Worm (Caenorhabditis elegans) whole organism, L4 larva: ENCODE measurements around the gene F19F10.11.

Experiments
- F26F4.8 ChIP-seq: fragments of 200-800 bp; sonication (Bioruptor generic); conservative IDR thresholded peaks from 2 replicates; pipeline ENCODE4 v1.3.6; 2022; ENCODE audit warnings: missing genetic modification characterization, missing compliant biosample characterization
- R02D3.7 ChIP-seq: fragments of 150-350 bp; sonication (generic microtip); optimal IDR thresholded peaks from 3 replicates; lab custom pipeline; 2014; ENCODE audit warnings: missing biosample characterization, missing genetic modification characterization
- Y48G9A.11 ChIP-seq: fragments of 200-800 bp; sonication (Bioruptor generic); IDR thresholded peaks from 2 replicates; pipeline ENCODE4 v1.3.6; 2022; ENCODE audit warnings: missing genetic modification reagents, missing genetic modification characterization, missing compliant biosample characterization
- ZK546.5 ChIP-seq, 2 experiments: sonication (generic microtip); optimal IDR thresholded peaks; 2 replicates each; lab custom pipeline; 2017; ENCODE audit warnings: missing biosample characterization in 2 of 2, missing genetic modification characterization in 2 of 2
- arid-1 ChIP-seq: fragments of 200-800 bp; sonication (Bioruptor generic); conservative IDR thresholded peaks from 2 replicates; pipeline ENCODE4 v1.3.6; 2022; ENCODE audit warnings: missing genetic modification reagents, missing genetic modification characterization, missing compliant biosample characterization
- attf-4 ChIP-seq: sonication (generic microtip); optimal IDR thresholded peaks from 3 replicates; lab custom pipeline; 2017; ENCODE audit warnings: missing biosample characterization, missing genetic modification characterization
- ceh-28 ChIP-seq: fragments of 150-350 bp; optimal IDR thresholded peaks from 2 replicates; lab custom pipeline; 2014; ENCODE audit warnings: missing biosample characterization, missing genetic modification reagents, missing genetic modification characterization
- ceh-32 ChIP-seq: sonication (generic microtip); optimal IDR thresholded peaks from 2 replicates; lab custom pipeline; 2016; ENCODE audit warnings: mild to moderate bottlenecking, missing genetic modification characterization, missing compliant biosample characterization; ENCODE audit not compliant: poor library complexity
- ceh-44 ChIP-seq: fragments of 200-800 bp; sonication (Bioruptor generic); IDR thresholded peaks from 2 replicates; pipeline ENCODE4 v1.3.6; 2022; ENCODE audit warnings: missing genetic modification reagents, missing genetic modification characterization, missing compliant biosample characterization
- cey-2 ChIP-seq: sonication (generic microtip); optimal IDR thresholded peaks from 3 replicates; lab custom pipeline; 2017; ENCODE audit warnings: missing genetic modification characterization, mild to moderate bottlenecking, missing compliant biosample characterization, antibody characterized with exemption, borderline replicate concordance; ENCODE audit not compliant: insufficient read depth
- daf-8 ChIP-seq: fragments of 200-800 bp; sonication (Bioruptor generic); IDR thresholded peaks from 2 replicates; pipeline ENCODE4 v1.3.6; 2022; ENCODE audit warnings: missing genetic modification characterization, missing compliant biosample characterization
- dmd-6 ChIP-seq: fragments of 200-800 bp; sonication (Bioruptor generic); IDR thresholded peaks from 2 replicates; pipeline ENCODE4 v1.3.6; 2022; ENCODE audit warnings: missing genetic modification reagents, missing genetic modification characterization, missing compliant biosample characterization
- duxl-1 ChIP-seq: sonication (generic microtip); optimal IDR thresholded peaks from 2 replicates; lab custom pipeline; 2016; ENCODE audit warnings: mild to moderate bottlenecking, missing genetic modification characterization, moderate library complexity, missing compliant biosample characterization; ENCODE audit not compliant: poor library complexity
- dve-1 ChIP-seq: sonication (generic microtip); optimal IDR thresholded peaks from 2 replicates; lab custom pipeline; 2017; ENCODE audit warnings: antibody characterized with exemption, mild to moderate bottlenecking, missing genetic modification characterization, missing compliant biosample characterization; ENCODE audit not compliant: insufficient read depth
- egl-27 ChIP-seq: sonication (generic microtip); optimal IDR thresholded peaks from 3 replicates; lab custom pipeline; 2017; ENCODE audit warnings: missing biosample characterization, missing genetic modification reagents, missing genetic modification characterization
- hif-1 ChIP-seq, 2 experiments: sonication (generic microtip); optimal IDR thresholded peaks; 2 replicates each; lab custom pipeline; 2016 to 2017; ENCODE audit warnings: missing compliant biosample characterization in 2 of 2, missing genetic modification characterization in 2 of 2, missing genetic modification reagents in 2 of 2, missing genotype in 2 of 2, mild to moderate bottlenecking in 1 of 2
- hlh-30 ChIP-seq: sonication (generic microtip); optimal IDR thresholded peaks from 2 replicates; lab custom pipeline; 2017; ENCODE audit warnings: antibody characterized with exemption, mild to moderate bottlenecking, missing genetic modification characterization, missing compliant biosample characterization; ENCODE audit not compliant: insufficient read depth
- lin-1 ChIP-seq: fragments of 200-800 bp; sonication (Bioruptor generic); IDR thresholded peaks from 2 replicates; pipeline ENCODE4 v1.3.6; 2022; ENCODE audit warnings: missing genetic modification reagents, missing genetic modification characterization, missing compliant biosample characterization
- lin-13 ChIP-seq: fragments of 150-350 bp; optimal IDR thresholded peaks from 2 replicates; lab custom pipeline; 2014; ENCODE audit warnings: missing biosample characterization, missing genetic modification reagents, missing genetic modification characterization
- lin-15B ChIP-seq: fragments of 150-350 bp; sonication (generic microtip); optimal IDR thresholded peaks from 3 replicates; lab custom pipeline; 2014; ENCODE audit warnings: missing biosample characterization, missing genetic modification characterization
- lin-39 ChIP-seq: fragments of 150-350 bp; optimal IDR thresholded peaks from 2 replicates; lab custom pipeline; 2014; ENCODE audit warnings: missing biosample characterization, missing genetic modification reagents, missing genetic modification characterization
- lir-3 ChIP-seq: sonication (generic microtip); optimal IDR thresholded peaks from 2 replicates; lab custom pipeline; 2016; ENCODE audit warnings: mild to moderate bottlenecking, missing genetic modification characterization, missing compliant biosample characterization
- lsy-2 ChIP-seq, 2 experiments: fragments of 150-350 bp in 1 of 2; sonication (generic microtip) in 1 of 2; optimal IDR thresholded peaks; 2 replicates each; lab custom pipeline; 2014 to 2017; ENCODE audit warnings: missing biosample characterization in 2 of 2, missing genetic modification characterization in 2 of 2
- mes-2 ChIP-seq: sonication (generic microtip); optimal IDR thresholded peaks from 2 replicates; lab custom pipeline; 2016; ENCODE audit warnings: missing genotype, mild to moderate bottlenecking, missing genetic modification characterization, missing compliant biosample characterization; ENCODE audit not compliant: poor library complexity, severe bottlenecking
- mxl-3 ChIP-seq: fragments of 200-800 bp; sonication (Bioruptor generic); optimal IDR thresholded peaks from 2 replicates; lab custom pipeline; 2018; ENCODE audit warnings: mild to moderate bottlenecking, missing genetic modification characterization, missing compliant biosample characterization
- nhr-102 ChIP-seq: sonication (generic microtip); optimal IDR thresholded peaks from 2 replicates; lab custom pipeline; 2016; ENCODE audit warnings: mild to moderate bottlenecking, missing genetic modification characterization, moderate library complexity, missing compliant biosample characterization
- nhr-111 ChIP-seq: fragments of 200-800 bp; sonication (Bioruptor generic); optimal IDR thresholded peaks from 2 replicates; lab custom pipeline; 2018; ENCODE audit warnings: mild to moderate bottlenecking, missing genetic modification characterization, missing compliant biosample characterization
- nhr-237 ChIP-seq: sonication (generic microtip); optimal IDR thresholded peaks from 2 replicates; lab custom pipeline; 2017; ENCODE audit warnings: missing biosample characterization, missing genetic modification characterization
- nhr-28 ChIP-seq: fragments of 150-350 bp; optimal IDR thresholded peaks from 2 replicates; lab custom pipeline; 2014; ENCODE audit warnings: missing biosample characterization, missing genetic modification characterization
- nhr-42 ChIP-seq: fragments of 200-800 bp; sonication (Bioruptor generic); IDR thresholded peaks from 2 replicates; pipeline ENCODE4 v1.3.6; 2022; ENCODE audit warnings: missing genetic modification characterization, missing compliant biosample characterization
- nhr-6 ChIP-seq: fragments of 150-350 bp; optimal IDR thresholded peaks from 2 replicates; lab custom pipeline; 2014; ENCODE audit warnings: missing biosample characterization, missing genetic modification characterization
- pha-4 ChIP-seq, 2 experiments: fragments of 150-350 bp in 1 of 2; fragments of 200-800 bp in 1 of 2; sonication (Bioruptor generic) in 1 of 2; IDR thresholded peaks in 1 of 2; optimal IDR thresholded peaks in 1 of 2; 2 replicates each; pipeline versions ENCODE4 v1.3.6 to Lab custom; 2014 to 2022; ENCODE audit warnings: missing genetic modification characterization in 2 of 2, missing genetic modification reagents in 2 of 2, missing biosample characterization in 1 of 2, missing compliant biosample characterization in 1 of 2
- php-3 ChIP-seq: fragments of 200-800 bp; sonication (Bioruptor generic); IDR thresholded peaks from 2 replicates; pipeline ENCODE4 v1.3.6; 2022; ENCODE audit warnings: missing genetic modification reagents, missing genetic modification characterization, missing compliant biosample characterization
- rbr-2 ChIP-seq: sonication (generic microtip); optimal IDR thresholded peaks from 2 replicates; lab custom pipeline; 2016; ENCODE audit warnings: missing genotype, missing genetic modification characterization, missing compliant biosample characterization
- sdz-12 ChIP-seq: fragments of 200-800 bp; sonication (Bioruptor generic); optimal IDR thresholded peaks from 2 replicates; lab custom pipeline; 2018; ENCODE audit warnings: mild to moderate bottlenecking, missing genetic modification characterization, missing compliant biosample characterization
- spr-1 ChIP-seq: sonication (generic microtip); optimal IDR thresholded peaks from 2 replicates; lab custom pipeline; 2016; ENCODE audit warnings: mild to moderate bottlenecking, missing genetic modification characterization, missing compliant biosample characterization
- spr-3 ChIP-seq: fragments of 200-800 bp; sonication (Bioruptor generic); optimal IDR thresholded peaks from 2 replicates; lab custom pipeline; 2018; ENCODE audit warnings: mild to moderate bottlenecking, missing genetic modification characterization, missing compliant biosample characterization
- tra-1 ChIP-seq: fragments of 200-800 bp; sonication (Bioruptor generic); IDR thresholded peaks from 2 replicates; pipeline ENCODE4 v1.3.6; 2022; ENCODE audit warnings: missing genetic modification reagents, missing genetic modification characterization, missing compliant biosample characterization
- unc-62 ChIP-seq, 3 experiments: fragments of 150-350 bp in 1 of 3; sonication (generic microtip); optimal IDR thresholded peaks in 2 of 3; peaks in 1 of 3; 1 replicate in 1 of 3; 2 replicates in 2 of 3; lab custom pipeline; 2014 to 2017; ENCODE audit warnings: missing biosample characterization in 3 of 3, missing genetic modification characterization in 3 of 3, missing genetic modification reagents in 3 of 3, missing genotype in 1 of 3
- zip-2 ChIP-seq: fragments of 150-350 bp; optimal IDR thresholded peaks from 2 replicates; lab custom pipeline; 2014; ENCODE audit warnings: missing biosample characterization, missing genetic modification characterization

Gene F19F10.11

DNA sequence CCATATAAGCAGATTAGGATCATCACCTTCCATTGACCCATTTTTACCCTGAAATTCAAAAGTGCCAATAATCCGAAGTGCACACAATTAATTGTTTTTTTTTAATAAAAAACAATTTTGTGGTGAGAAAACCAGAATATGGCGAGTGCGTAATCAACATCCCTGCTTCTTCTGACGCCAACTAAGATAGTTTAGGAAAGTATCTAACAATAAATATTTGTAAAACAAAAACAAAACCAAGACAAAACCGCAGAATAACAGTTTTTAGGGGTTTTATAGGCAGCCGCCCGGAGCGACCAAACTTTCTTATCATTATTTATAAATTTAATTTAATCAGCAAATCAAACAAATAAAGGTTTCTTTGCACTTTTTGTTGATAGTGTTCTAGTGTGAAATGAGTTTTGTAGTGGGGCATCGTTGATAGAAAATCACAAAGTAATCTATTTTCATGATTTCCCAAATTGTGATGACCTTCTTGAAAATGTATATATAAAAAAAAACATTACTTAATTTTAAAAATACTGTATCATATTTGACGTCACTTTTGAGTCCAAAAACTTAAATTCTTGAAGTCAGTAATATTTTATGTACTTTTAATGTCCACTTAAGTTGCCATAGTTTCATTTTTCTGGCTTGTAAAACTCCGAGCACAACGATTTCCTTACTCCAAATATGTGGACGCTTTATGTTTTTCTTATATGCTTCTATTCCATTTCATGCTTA, 22.4 kb upstream of the F19F10.11 start, which contains the start of the genes folt-3 and clec-214:
TSS of gene folt-3 (minus strand) at position 51 of the 723 bp plus-strand sequence.
TSS of gene clec-214 (plus strand) at position 673 of the 723 bp plus-strand sequence.
- TF ChIP-seq attf-4 (tag; lab: Kevin White, UChicago) (no peak), nhr-28 (tag; lab: Kevin White, UChicago) (peak; percentile 80)
- TF ChIP-seq, all 104 proteins: peak for 1

DNA sequence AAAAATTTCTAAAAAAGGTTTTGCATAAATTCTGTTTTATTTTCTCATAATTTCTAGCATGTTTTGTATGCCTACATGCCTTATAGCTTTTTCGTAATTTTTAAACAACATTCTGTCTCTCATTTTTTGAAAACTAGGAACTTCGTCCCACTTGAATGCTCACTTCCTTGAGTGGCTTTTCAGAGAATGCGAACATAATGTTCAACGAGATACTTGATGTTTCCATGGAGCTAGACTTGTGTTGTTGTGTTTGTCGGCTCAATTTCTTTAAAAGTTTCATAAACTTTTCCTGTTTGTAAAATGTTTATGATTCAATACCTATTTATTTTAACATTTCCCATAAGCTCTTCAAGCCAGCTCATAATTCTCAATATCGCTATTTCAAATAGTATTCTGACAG, 17.4 kb upstream of the F19F10.11 start, which contains the start of gene clec-213:
TSS of gene clec-213 (plus strand) at position 301 of the 400 bp plus-strand sequence.
- TF ChIP-seq ceh-32 (tag; lab: Kevin White, UChicago) (no peak), nhr-111 (no peak), nhr-6 (tag; lab: Kevin White, UChicago) (no peak), duxl-1 (tag; lab: Kevin White, UChicago) (no peak), F26F4.8 (GFP tag; lab: Robert Waterston, UW) (no peak), zip-2 (tag; lab: Kevin White, UChicago) (no peak), spr-3 (no peak), nhr-102 (no peak), cey-2 (tag; lab: Kevin White, UChicago) (no peak), R02D3.7 (tag; lab: Kevin White, UChicago) (no peak), lin-15B (tag; lab: Kevin White, UChicago) (no peak), daf-8 (GFP tag; lab: Robert Waterston, UW) (no peak), unc-62 (GFP tag; optimal IDR thresholded peaks at IDR 0.05 in 1 of 2; lab: Kevin White, UChicago) (no peak), unc-62 (tag; optimal IDR thresholded peaks at IDR 0.05; lab: Kevin White, UChicago) (no peak), lin-13 (no peak), nhr-237 (no peak), sdz-12 (GFP tag; lab: Kevin White, UChicago) (no peak), lin-1 (GFP tag; lab: Robert Waterston, UW) (no peak), ceh-28 (tag; lab: Kevin White, UChicago) (no peak), nhr-42 (GFP tag; lab: Robert Waterston, UW) (no peak), php-3 (no peak)

DNA sequence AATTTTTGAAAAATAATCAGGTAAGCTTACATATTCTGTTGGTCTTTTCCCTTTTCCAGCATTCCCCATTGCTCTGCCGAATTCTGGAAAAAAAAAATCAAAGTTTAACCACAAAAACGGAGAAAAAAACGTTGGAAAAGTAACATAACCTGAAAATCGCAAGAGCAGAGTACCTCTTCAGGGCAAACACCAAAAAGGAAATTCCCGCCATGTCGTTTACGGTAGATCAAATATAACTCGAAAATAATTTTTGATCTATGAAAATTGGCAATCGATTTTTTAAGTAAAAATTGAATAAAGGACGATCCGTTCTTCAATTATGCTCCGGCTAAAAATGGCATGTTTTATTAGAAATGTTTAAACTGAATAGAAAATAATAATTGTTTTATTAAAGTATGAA, 15.9 kb upstream of the F19F10.11 start, which contains the start of gene C50E3.11:
TSS of gene C50E3.11 (minus strand) at position 83 of the 400 bp plus-strand sequence.
- no peak for TF ChIP-seq dve-1 (tag; lab: Kevin White, UChicago)
- TF ChIP-seq ZK546.5 (tag; optimal IDR thresholded peaks at IDR 0.05; lab: Kevin White, UChicago), result no peak
- no peak for TF ChIP-seq mxl-3
- no peak for TF ChIP-seq spr-1 (tag; lab: Kevin White, UChicago)
- no peak for TF ChIP-seq dmd-6 (GFP tag; lab: Robert Waterston, UW)

DNA sequence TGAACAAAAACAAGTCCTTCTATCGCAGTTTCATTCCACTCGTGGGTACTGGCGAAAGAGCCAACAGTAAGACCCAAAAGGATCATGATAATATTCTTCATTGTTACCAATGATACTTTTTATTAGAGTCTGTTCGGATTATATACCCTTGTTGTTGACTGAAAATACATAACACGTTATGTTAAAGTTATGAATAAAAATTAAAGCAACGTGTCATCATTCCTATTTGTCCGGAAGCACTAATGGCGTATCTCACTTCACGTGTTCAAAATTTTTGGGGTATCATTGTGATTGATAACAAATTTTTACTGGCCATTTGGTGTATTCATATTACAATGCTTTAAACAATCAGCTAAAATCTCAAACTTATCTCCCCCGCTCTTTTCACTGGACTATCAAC, 13.9 kb upstream of the F19F10.11 start, which contains the start of gene scl-26:
TSS of gene scl-26 (minus strand) at position 101 of the 400 bp plus-strand sequence.
- TF ChIP-seq hlh-30 (tag; lab: Kevin White, UChicago), result no peak
- TF ChIP-seq Y48G9A.11 (GFP tag; lab: Robert Waterston, UW), result no peak
- no peak for TF ChIP-seq hif-1 (tag; optimal IDR thresholded peaks at IDR 0.05; lab: Kevin White, UChicago)
- no peak for TF ChIP-seq attf-4 (tag; lab: Kevin White, UChicago)

DNA sequence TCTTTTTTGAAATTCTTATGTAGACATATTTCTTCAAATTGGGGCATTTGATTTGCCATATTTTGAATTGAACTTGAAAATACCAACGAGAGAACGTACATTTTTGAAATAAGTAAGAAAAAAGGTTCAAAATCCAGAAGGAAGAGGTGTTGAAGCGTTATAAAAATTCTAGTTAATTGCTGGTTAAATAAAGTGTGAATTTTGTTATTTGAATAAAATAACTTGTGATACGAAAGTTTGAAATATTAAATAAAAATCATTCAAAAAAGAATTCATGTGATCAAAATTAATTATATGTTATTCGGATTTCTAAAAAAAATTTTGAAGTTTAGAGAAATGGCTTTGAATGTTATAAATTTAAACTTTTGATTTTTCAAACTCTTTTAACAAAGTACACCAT, 12.6 kb upstream of the F19F10.11 start, which contains the start of gene C50E3.9:
TSS of gene C50E3.9 (minus strand) at position 101 of the 400 bp plus-strand sequence.
- TF ChIP-seq arid-1 (GFP tag; lab: Robert Waterston, UW), result no peak
- no peak for TF ChIP-seq pha-4 (GFP tag; IDR thresholded peaks at IDR 0.05; lab: Robert Waterston, UW)
- no peak for TF ChIP-seq pha-4 (tag; optimal IDR thresholded peaks at IDR 0.05; lab: Kevin White, UChicago)
- TF ChIP-seq lin-39 (tag; lab: Kevin White, UChicago), result no peak
- TF ChIP-seq lir-3 (tag; lab: Kevin White, UChicago), result no peak
- TF ChIP-seq rbr-2, result no peak
- TF ChIP-seq lin-13, result no peak
- TF ChIP-seq egl-27 (tag; lab: Kevin White, UChicago), result no peak
- no peak for TF ChIP-seq sdz-12 (GFP tag; lab: Kevin White, UChicago)
- no peak for TF ChIP-seq nhr-42 (GFP tag; lab: Robert Waterston, UW)
- TF ChIP-seq lsy-2 (tag; optimal IDR thresholded peaks at IDR 0.05; lab: Kevin White, UChicago), result no peak
- no peak for TF ChIP-seq mes-2
- TF ChIP-seq nhr-28 (tag; lab: Kevin White, UChicago), result no peak
- TF ChIP-seq ceh-44 (GFP tag; lab: Robert Waterston, UW), result no peak
- no peak for TF ChIP-seq tra-1 (GFP tag; lab: Robert Waterston, UW)
- TF ChIP-seq hif-1 (tag; optimal IDR thresholded peaks at IDR 0.05; lab: Kevin White, UChicago), result no peak
- TF ChIP-seq, all 104 proteins: peak for 0
